Fruit fly (Drosophila melanogaster) Kc167 (cell line): ENCODE data around the gene Ulp1.

Source experiments
- Myc ChIP-seq: fragments of >200 bp; optimal IDR thresholded peaks from 2 replicates; lab custom pipeline; 2017; ENCODE audit warnings: missing external identifiers
- Sin3A ChIP-seq: fragments of >200 bp; optimal IDR thresholded peaks from 2 replicates; lab custom pipeline; 2018; ENCODE audit warnings: missing external identifiers
- h ChIP-seq: fragments of >200 bp; optimal IDR thresholded peaks from 3 replicates; lab custom pipeline; 2018; ENCODE audit warnings: missing external identifiers
- insv ChIP-seq: fragments of >200 bp; optimal IDR thresholded peaks from 3 replicates; lab custom pipeline; 2018; ENCODE audit warnings: missing external identifiers
- psq ChIP-seq: fragments of >200 bp; optimal IDR thresholded peaks from 2 replicates; lab custom pipeline; 2017; ENCODE audit warnings: missing external identifiers
- ttk ChIP-seq: sonication (Bioruptor generic); optimal IDR thresholded peaks from 2 replicates; lab custom pipeline; 2017; ENCODE audit warnings: missing external identifiers

Gene Ulp1

dm6 chrX:19229855-19230433 is 22.0 kb upstream of the Ulp1 start:
- no peak for TF ChIP-seq Myc (lab: Kevin White, UChicago)
- no peak for TF ChIP-seq insv (lab: Kevin White, UChicago)
- no peak for TF ChIP-seq h (lab: Kevin White, UChicago)
- no peak for TF ChIP-seq Sin3A (lab: Kevin White, UChicago)
- no peak for TF ChIP-seq psq (lab: Kevin White, UChicago)
- TF ChIP-seq ttk (lab: Kevin White, UChicago), result no peak

dm6 chrX:19225304-19225640 is 17.3 kb upstream of the Ulp1 start:
- TF ChIP-seq h (lab: Kevin White, UChicago), result no peak
- no peak for TF ChIP-seq insv (lab: Kevin White, UChicago)
- TF ChIP-seq Myc (lab: Kevin White, UChicago), result no peak
- no peak for TF ChIP-seq Sin3A (lab: Kevin White, UChicago)
- TF ChIP-seq ttk (lab: Kevin White, UChicago), result no peak
- no peak for TF ChIP-seq psq (lab: Kevin White, UChicago)

- no peak for TF ChIP-seq insv (lab: Kevin White, UChicago)
- no peak for TF ChIP-seq Sin3A (lab: Kevin White, UChicago)
- TF ChIP-seq Myc (lab: Kevin White, UChicago), result no peak
- TF ChIP-seq psq (lab: Kevin White, UChicago), result no peak
- TF ChIP-seq h (lab: Kevin White, UChicago), result no peak
- no peak for TF ChIP-seq ttk (lab: Kevin White, UChicago)
Observed at dm6 chrX:19224580-19225303, 16.8 kb upstream of the Ulp1 start.

dm6 chrX:19220963-19221572 is 13.1 kb upstream of the Ulp1 start:
- no peak for TF ChIP-seq Myc (lab: Kevin White, UChicago)
- TF ChIP-seq insv (lab: Kevin White, UChicago), result no peak
- no peak for TF ChIP-seq psq (lab: Kevin White, UChicago)
- no peak for TF ChIP-seq Sin3A (lab: Kevin White, UChicago)
- no peak for TF ChIP-seq ttk (lab: Kevin White, UChicago)
- TF ChIP-seq h (lab: Kevin White, UChicago), result no peak

dm6 chrX:19220415-19220814 is 12.4 kb upstream of the Ulp1 start, which contains the start of gene CG7884:
Gene CG7884 (plus strand): TSS chrX:19220622.
- TF ChIP-seq h (lab: Kevin White, UChicago), result no peak
- TF ChIP-seq psq (lab: Kevin White, UChicago), result no peak
- TF ChIP-seq Sin3A (lab: Kevin White, UChicago), result no peak
- no peak for TF ChIP-seq Myc (lab: Kevin White, UChicago)

dm6 chrX:19216671-19217070 is 8.7 kb upstream of the Ulp1 start:
- TF ChIP-seq ttk (lab: Kevin White, UChicago) (no peak), Myc (lab: Kevin White, UChicago) (no peak), Sin3A (lab: Kevin White, UChicago) (no peak), insv (lab: Kevin White, UChicago) (no peak), h (lab: Kevin White, UChicago) (no peak), psq (lab: Kevin White, UChicago) (no peak)

- TF ChIP-seq insv (lab: Kevin White, UChicago) (no peak), h (lab: Kevin White, UChicago) (no peak), Myc (lab: Kevin White, UChicago) (no peak), ttk (lab: Kevin White, UChicago) (no peak), Sin3A (lab: Kevin White, UChicago) (no peak), psq (lab: Kevin White, UChicago) (no peak)
Observed at dm6 chrX:19215215-19215614, 7.2 kb upstream of the Ulp1 start, which contains the start of gene Muc18B. Gene Muc18B (plus strand): TSS chrX:19215515.

dm6 chrX:19212954-19213353 is 5.0 kb upstream of the Ulp1 start, which contains the start of gene Mur18B:
Gene Mur18B (plus strand): TSS chrX:19213254.
- no peak for TF ChIP-seq Sin3A (lab: Kevin White, UChicago)

dm6 chrX:19211982-19212381 is 4.0 kb upstream of the Ulp1 start, which contains the start of gene CG14195:
Gene CG14195 (minus strand): TSS chrX:19212082.
- no peak for TF ChIP-seq Myc (lab: Kevin White, UChicago)
- no peak for TF ChIP-seq h (lab: Kevin White, UChicago)
- no peak for TF ChIP-seq psq (lab: Kevin White, UChicago)
- TF ChIP-seq Sin3A (lab: Kevin White, UChicago), result no peak
- TF ChIP-seq ttk (lab: Kevin White, UChicago), result no peak
- no peak for TF ChIP-seq insv (lab: Kevin White, UChicago)

- TF ChIP-seq ttk (lab: Kevin White, UChicago) (no peak), Sin3A (lab: Kevin White, UChicago) (no peak), Myc (lab: Kevin White, UChicago) (no peak), insv (lab: Kevin White, UChicago) (no peak), psq (lab: Kevin White, UChicago) (no peak), h (lab: Kevin White, UChicago) (no peak)
Observed at dm6 chrX:19201630-19202029, 6.4 kb downstream of the Ulp1 start, which contains the start of gene CG7990. Gene CG7990 (minus strand): TSS chrX:19201979.

- no peak for TF ChIP-seq ttk (lab: Kevin White, UChicago)
- TF ChIP-seq Myc (lab: Kevin White, UChicago), result no peak
- no peak for TF ChIP-seq psq (lab: Kevin White, UChicago)
- no peak for TF ChIP-seq insv (lab: Kevin White, UChicago)
- no peak for TF ChIP-seq Sin3A (lab: Kevin White, UChicago)
Observed at dm6 chrX:19193336-19193735, 14.7 kb downstream of the Ulp1 start, which contains the start of the genes CG7914 and CG14194. Gene CG7914 (minus strand): TSS chrX:19193448. Gene CG14194 (plus strand): TSS chrX:19193555.
